Fruit fly (Drosophila melanogaster) Kc167 (cell line): Measurements from ENCODE around the gene Rcc1.

ENCODE experiments used
- Myc ChIP-seq: fragments of >200 bp; optimal IDR thresholded peaks from 2 replicates; lab custom pipeline; 2017; ENCODE audit warnings: missing external identifiers
- Sin3A ChIP-seq: fragments of >200 bp; optimal IDR thresholded peaks from 2 replicates; lab custom pipeline; 2018; ENCODE audit warnings: missing external identifiers
- h ChIP-seq: fragments of >200 bp; optimal IDR thresholded peaks from 3 replicates; lab custom pipeline; 2018; ENCODE audit warnings: missing external identifiers
- insv ChIP-seq: fragments of >200 bp; optimal IDR thresholded peaks from 3 replicates; lab custom pipeline; 2018; ENCODE audit warnings: missing external identifiers
- psq ChIP-seq: fragments of >200 bp; optimal IDR thresholded peaks from 2 replicates; lab custom pipeline; 2017; ENCODE audit warnings: missing external identifiers
- ttk ChIP-seq: sonication (Bioruptor generic); optimal IDR thresholded peaks from 2 replicates; lab custom pipeline; 2017; ENCODE audit warnings: missing external identifiers

Gene Rcc1

dm6 chr3L:5941086-5941485 is 8.5 kb upstream of the Rcc1 start:
- TF ChIP-seq Myc (no peak), psq (no peak), h (lab: Kevin White, UChicago) (no peak), Sin3A (lab: Kevin White, UChicago) (no peak), ttk (lab: Kevin White, UChicago) (no peak), insv (lab: Kevin White, UChicago) (no peak)

dm6 chr3L:5940431-5940830 is 7.9 kb upstream of the Rcc1 start:
- no peak for TF ChIP-seq h (lab: Kevin White, UChicago)
- no peak for TF ChIP-seq Sin3A (lab: Kevin White, UChicago)
- TF ChIP-seq Myc: no peak
- no peak for TF ChIP-seq insv (lab: Kevin White, UChicago)
- TF ChIP-seq psq: no peak
- no peak for TF ChIP-seq ttk (lab: Kevin White, UChicago)

dm6 chr3L:5927536-5927935 is 5.0 kb downstream of the Rcc1 start:
- TF ChIP-seq ttk (lab: Kevin White, UChicago) (no peak), Myc (no peak), psq (no peak), insv (lab: Kevin White, UChicago) (no peak), Sin3A (lab: Kevin White, UChicago) (no peak), h (lab: Kevin White, UChicago) (no peak)

dm6 chr3L:5926015-5926988 is 6.3 kb downstream of the Rcc1 start:
- TF ChIP-seq Myc: no peak

- TF ChIP-seq Myc: no peak
Measured at dm6 chr3L:5923646-5924122, 8.9 kb downstream of the Rcc1 start, which contains the start of gene CG33523. CG33523 (plus strand) TSS chr3L:5923862.

dm6 chr3L:5922005-5922685 is 10.4 kb downstream of the Rcc1 start, which contains the start of gene CG32407:
CG32407 (plus strand) TSS chr3L:5922055.
- TF ChIP-seq Myc: no peak
- no peak for TF ChIP-seq Sin3A (lab: Kevin White, UChicago)
- TF ChIP-seq h (lab: Kevin White, UChicago): no peak

- TF ChIP-seq h (lab: Kevin White, UChicago): no peak
- TF ChIP-seq Myc: no peak
- TF ChIP-seq ttk (lab: Kevin White, UChicago): no peak
- no peak for TF ChIP-seq Sin3A (lab: Kevin White, UChicago)
- no peak for TF ChIP-seq psq
- no peak for TF ChIP-seq insv (lab: Kevin White, UChicago)
Measured at dm6 chr3L:5921216-5921615, 11.4 kb downstream of the Rcc1 start, which contains the start of gene PXo. PXo (minus strand) TSS chr3L:5921316.

dm6 chr3L:5920778-5921177 is 11.8 kb downstream of the Rcc1 start:
- TF ChIP-seq ttk (lab: Kevin White, UChicago) (no peak), psq (no peak), insv (lab: Kevin White, UChicago) (no peak), Myc (no peak), h (lab: Kevin White, UChicago) (no peak), Sin3A (lab: Kevin White, UChicago) (no peak)

- TF ChIP-seq psq (no peak), Sin3A (lab: Kevin White, UChicago) (no peak), Myc (no peak)
Measured at dm6 chr3L:5907077-5907476, 25.5 kb downstream of the Rcc1 start, which contains the start of gene CG13288. CG13288 (plus strand) TSS chr3L:5907381.

- TF ChIP-seq h (lab: Kevin White, UChicago) (no peak), psq (no peak), Sin3A (lab: Kevin White, UChicago) (no peak), ttk (lab: Kevin White, UChicago) (no peak), insv (lab: Kevin White, UChicago) (no peak)
Measured at dm6 chr3L:5906599-5906998, 26.0 kb downstream of the Rcc1 start, which contains the start of gene CG10486. CG10486 (minus strand) TSS chr3L:5906699.

dm6 chr3L:5903955-5904354 is 28.6 kb downstream of the Rcc1 start, which contains the start of gene CG32413:
CG32413 (minus strand) TSS chr3L:5904055.
- no peak for TF ChIP-seq insv (lab: Kevin White, UChicago)
- no peak for TF ChIP-seq ttk (lab: Kevin White, UChicago)
- TF ChIP-seq h (lab: Kevin White, UChicago): no peak
- no peak for TF ChIP-seq Myc
- no peak for TF ChIP-seq Sin3A (lab: Kevin White, UChicago)
- no peak for TF ChIP-seq psq

- TF ChIP-seq ttk (lab: Kevin White, UChicago) (no peak), Myc (no peak), insv (lab: Kevin White, UChicago) (no peak), h (lab: Kevin White, UChicago) (no peak), Sin3A (lab: Kevin White, UChicago) (no peak), psq (no peak)
Measured at dm6 chr3L:5902189-5902765, 30.3 kb downstream of the Rcc1 start, which contains the start of gene QC. QC (minus strand) TSS chr3L:5902456.
